Fruit fly (Drosophila melanogaster) whole organism, embryonic: ENCODE measurements around the gene CG9328.
A peak's percentile ranks its signal among the peaks of the same experiment; 100 is the strongest.

Experiments used
- ATbp ChIP-seq: fragments of 200-800 bp; sonication (Bioruptor generic); optimal IDR thresholded peaks from 2 replicates; lab custom pipeline; 2017; ENCODE audit warnings: missing biosample characterization, mild to moderate bottlenecking, missing genetic modification characterization, missing genetic modification reagents
- Atf6 ChIP-seq: fragments of 200-800 bp; sonication (Bioruptor generic); IDR thresholded peaks from 2 replicates; pipeline ENCODE4 v1.3.6; 2022; ENCODE audit warnings: missing biosample characterization, missing genetic modification characterization
- BEAF-32 ChIP-seq: fragments of 200-800 bp; sonication (Bioruptor generic); optimal IDR thresholded peaks from 3 replicates; lab custom pipeline; 2017; ENCODE audit warnings: missing biosample characterization, missing genetic modification characterization, mild to moderate bottlenecking, moderate library complexity, missing genetic modification reagents
- CG10654 ChIP-seq: fragments of 200-800 bp; sonication (Bioruptor generic); optimal IDR thresholded peaks from 2 replicates; lab custom pipeline; 2016; ENCODE audit warnings: missing biosample characterization, missing genetic modification characterization
- CG11695 ChIP-seq: fragments of 200-800 bp; sonication (Bioruptor generic); IDR thresholded peaks from 3 replicates; pipeline ENCODE4 v1.3.6; 2022; ENCODE audit warnings: missing biosample characterization, missing genetic modification characterization
- CG15601 ChIP-seq: fragments of 200-800 bp; sonication (Bioruptor generic); optimal IDR thresholded peaks from 3 replicates; lab custom pipeline; 2019; ENCODE audit warnings: missing biosample characterization, mild to moderate bottlenecking, missing genetic modification characterization, moderate library complexity
- CG1792 ChIP-seq: fragments of 200-800 bp; sonication (Bioruptor generic); optimal IDR thresholded peaks from 2 replicates; lab custom pipeline; 2016; ENCODE audit warnings: missing biosample characterization, missing genetic modification characterization
- CG2120 ChIP-seq: fragments of 200-800 bp; sonication (Bioruptor generic); optimal IDR thresholded peaks from 3 replicates; lab custom pipeline; 2016; ENCODE audit warnings: missing biosample characterization, missing genetic modification characterization
- CG2875 ChIP-seq: fragments of 200-800 bp; sonication (Bioruptor generic); optimal IDR thresholded peaks from 2 replicates; lab custom pipeline; 2017; ENCODE audit warnings: missing biosample characterization, mild to moderate bottlenecking, missing genetic modification characterization, missing genetic modification reagents
- CG30403 ChIP-seq: fragments of 200-800 bp; sonication (Bioruptor generic); optimal IDR thresholded peaks from 3 replicates; lab custom pipeline; 2016; ENCODE audit warnings: missing biosample characterization, missing genetic modification characterization
- CG30431 ChIP-seq: fragments of 200-800 bp; sonication (Bioruptor generic); optimal IDR thresholded peaks from 2 replicates; lab custom pipeline; 2017; ENCODE audit warnings: missing biosample characterization, missing genetic modification characterization
- CG3065 ChIP-seq: fragments of 200-800 bp; sonication (Bioruptor generic); optimal IDR thresholded peaks from 2 replicates; lab custom pipeline; 2016; ENCODE audit warnings: missing biosample characterization, missing genetic modification characterization
- CG31388 ChIP-seq: fragments of 200-800 bp; sonication (Bioruptor generic); optimal IDR thresholded peaks from 2 replicates; lab custom pipeline; 2016; ENCODE audit warnings: missing biosample characterization, missing genetic modification characterization
- CG31441 ChIP-seq: fragments of 200-800 bp; sonication (Bioruptor generic); IDR thresholded peaks from 2 replicates; pipeline ENCODE4 v1.3.6; 2022; ENCODE audit warnings: missing biosample characterization, missing genetic modification characterization
- CG3163 ChIP-seq: fragments of 200-800 bp; sonication (Bioruptor generic); optimal IDR thresholded peaks from 3 replicates; lab custom pipeline; 2016; ENCODE audit warnings: missing biosample characterization, missing genetic modification characterization
- CG3407 ChIP-seq: fragments of 200-800 bp; sonication (Bioruptor generic); optimal IDR thresholded peaks from 2 replicates; lab custom pipeline; 2018; ENCODE audit warnings: missing biosample characterization, mild to moderate bottlenecking, missing genetic modification characterization
- CG3995 ChIP-seq: fragments of 200-800 bp; sonication (Bioruptor generic); optimal IDR thresholded peaks from 3 replicates; lab custom pipeline; 2016; ENCODE audit warnings: missing biosample characterization, missing genetic modification characterization
- CG4404 ChIP-seq: fragments of 200-800 bp; sonication (Bioruptor generic); IDR thresholded peaks from 2 replicates; pipeline ENCODE4 v1.3.6; 2022; ENCODE audit warnings: missing biosample characterization, missing genetic modification characterization
- CG4707 ChIP-seq: fragments of 200-800 bp; sonication (Bioruptor generic); optimal IDR thresholded peaks from 2 replicates; lab custom pipeline; 2018; ENCODE audit warnings: missing biosample characterization, mild to moderate bottlenecking, missing genetic modification characterization, moderate library complexity
- CG8765 ChIP-seq: fragments of 200-800 bp; sonication (Bioruptor generic); IDR thresholded peaks from 2 replicates; pipeline ENCODE4 v1.3.6; 2022; ENCODE audit warnings: missing biosample characterization, missing genetic modification characterization
- CG9437 ChIP-seq: fragments of 200-800 bp; sonication (Bioruptor generic); optimal IDR thresholded peaks from 2 replicates; lab custom pipeline; 2018; ENCODE audit warnings: missing biosample characterization, mild to moderate bottlenecking, missing genetic modification characterization
- CG9797 ChIP-seq: fragments of 200-800 bp; sonication (Bioruptor generic); optimal IDR thresholded peaks from 3 replicates; lab custom pipeline; 2018; ENCODE audit warnings: missing biosample characterization, mild to moderate bottlenecking, missing genetic modification characterization
- Dek ChIP-seq: fragments of 200-800 bp; sonication (Bioruptor generic); optimal IDR thresholded peaks from 3 replicates; lab custom pipeline; 2019; ENCODE audit warnings: missing biosample characterization, mild to moderate bottlenecking, missing genetic modification characterization, moderate library complexity
- Dip2 ChIP-seq: fragments of 200-800 bp; sonication (Bioruptor generic); IDR thresholded peaks from 2 replicates; pipeline ENCODE4 v1.3.6; 2022; ENCODE audit warnings: missing biosample characterization, missing genetic modification characterization
- Gsc ChIP-seq: fragments of 200-800 bp; sonication (Bioruptor generic); IDR thresholded peaks from 2 replicates; pipeline ENCODE4 v1.3.6; 2022; ENCODE audit warnings: missing biosample characterization, missing genetic modification characterization
- HHEX ChIP-seq: fragments of 200-800 bp; sonication (Bioruptor generic); optimal IDR thresholded peaks from 3 replicates; lab custom pipeline; 2017; ENCODE audit warnings: missing biosample characterization, mild to moderate bottlenecking, missing genetic modification characterization, missing genetic modification reagents
- Meics ChIP-seq: fragments of 200-800 bp; sonication (Bioruptor generic); optimal IDR thresholded peaks from 2 replicates; lab custom pipeline; 2017; ENCODE audit warnings: missing biosample characterization, mild to moderate bottlenecking, missing genetic modification characterization
- Nf-YA ChIP-seq: fragments of 200-800 bp; sonication (Bioruptor generic); IDR thresholded peaks from 2 replicates; pipeline ENCODE4 v1.3.6; 2022; ENCODE audit warnings: missing biosample characterization, missing genetic modification characterization
- Nf-YB ChIP-seq: fragments of 200-800 bp; sonication (Bioruptor generic); optimal IDR thresholded peaks from 3 replicates; lab custom pipeline; 2019; ENCODE audit warnings: missing biosample characterization, mild to moderate bottlenecking, missing genetic modification characterization, moderate library complexity
- Oaz ChIP-seq: fragments of 200-800 bp; sonication (Bioruptor generic); IDR thresholded peaks from 2 replicates; pipeline ENCODE4 v1.3.6; 2022; ENCODE audit warnings: missing biosample characterization, missing genetic modification characterization
- Sox102F ChIP-seq: fragments of 200-800 bp; sonication (Bioruptor generic); optimal IDR thresholded peaks from 2 replicates; lab custom pipeline; 2018; ENCODE audit warnings: missing biosample characterization, mild to moderate bottlenecking, missing genetic modification characterization, moderate library complexity
- Sry-β ChIP-seq: fragments of 200-800 bp; sonication (Bioruptor generic); optimal IDR thresholded peaks from 2 replicates; lab custom pipeline; 2018; ENCODE audit warnings: missing biosample characterization, mild to moderate bottlenecking, missing genetic modification characterization, moderate library complexity
- Ssrp ChIP-seq: fragments of 200-800 bp; sonication (Bioruptor generic); optimal IDR thresholded peaks from 2 replicates; lab custom pipeline; 2018; ENCODE audit warnings: missing biosample characterization, mild to moderate bottlenecking, missing genetic modification characterization, moderate library complexity
- Tbp ChIP-seq: fragments of >200 bp; optimal IDR thresholded peaks from 2 replicates; lab custom pipeline; 2018; ENCODE audit warnings: missing biosample characterization, missing genetic modification characterization
- ap ChIP-seq: fragments of 200-800 bp; sonication (Bioruptor generic); IDR thresholded peaks from 2 replicates; pipeline ENCODE4 v1.3.6; 2022; ENCODE audit warnings: missing biosample characterization, missing genetic modification characterization
- br ChIP-seq: fragments of >200 bp; optimal IDR thresholded peaks from 2 replicates; lab custom pipeline; 2017
- croc ChIP-seq: fragments of 200-800 bp; sonication (Bioruptor generic); conservative IDR thresholded peaks from 3 replicates; pipeline ENCODE4 v1.3.6; 2022; ENCODE audit warnings: missing biosample characterization, missing genetic modification characterization
- crol ChIP-seq: fragments of 200-800 bp; sonication (Bioruptor generic); IDR thresholded peaks from 2 replicates; pipeline ENCODE4 v1.3.6; 2022; ENCODE audit warnings: missing biosample characterization, missing genetic modification characterization
- fru ChIP-seq: fragments of >200 bp; optimal IDR thresholded peaks from 2 replicates; lab custom pipeline; 2017
- gcm ChIP-seq: fragments of 200-800 bp; sonication (Bioruptor generic); optimal IDR thresholded peaks from 2 replicates; lab custom pipeline; 2019; ENCODE audit warnings: missing biosample characterization, mild to moderate bottlenecking, missing genetic modification characterization, moderate library complexity
- gro ChIP-seq: fragments of 200-800 bp; sonication (Bioruptor generic); optimal IDR thresholded peaks from 2 replicates; lab custom pipeline; 2016; ENCODE audit warnings: missing biosample characterization, missing genetic modification characterization
- h ChIP-seq: fragments of >200 bp; optimal IDR thresholded peaks from 2 replicates; lab custom pipeline; 2017
- nerfin-2 ChIP-seq: fragments of 200-800 bp; sonication (Bioruptor generic); IDR thresholded peaks from 2 replicates; pipeline ENCODE4 v1.3.6; 2022; ENCODE audit warnings: missing biosample characterization, missing genetic modification characterization; ENCODE audit not compliant: partially characterized antibody
- oc ChIP-seq: fragments of 200-800 bp; sonication (Bioruptor generic); optimal IDR thresholded peaks from 2 replicates; lab custom pipeline; 2018; ENCODE audit warnings: missing biosample characterization, mild to moderate bottlenecking, missing genetic modification characterization, moderate library complexity
- pzg ChIP-seq: fragments of 200-800 bp; sonication (Bioruptor generic); optimal IDR thresholded peaks from 3 replicates; lab custom pipeline; 2018; ENCODE audit warnings: missing biosample characterization, mild to moderate bottlenecking, missing genetic modification characterization, moderate library complexity
- sc ChIP-seq, 3 experiments: fragments of >200 bp in 2 of 3; fragments of 200-800 bp in 1 of 3; sonication (Bioruptor generic) in 1 of 3; optimal IDR thresholded peaks; 2 replicates in 2 of 3; 3 replicates in 1 of 3; lab custom pipeline; 2017; ENCODE audit warnings: mild to moderate bottlenecking in 1 of 3, missing biosample characterization in 1 of 3, missing genetic modification characterization in 1 of 3, missing genetic modification reagents in 1 of 3
- slp2 ChIP-seq: fragments of 200-800 bp; sonication (Bioruptor generic); optimal IDR thresholded peaks from 2 replicates; lab custom pipeline; 2016; ENCODE audit warnings: missing biosample characterization, missing genetic modification characterization
- unpg ChIP-seq: fragments of 200-800 bp; sonication (Bioruptor generic); optimal IDR thresholded peaks from 3 replicates; lab custom pipeline; 2018; ENCODE audit warnings: missing biosample characterization, mild to moderate bottlenecking, missing genetic modification characterization, moderate library complexity
- yki ChIP-seq: fragments of >200 bp; optimal IDR thresholded peaks from 3 replicates; lab custom pipeline; 2018
- zfh1 ChIP-seq: fragments of 200-800 bp; sonication (Bioruptor generic); IDR thresholded peaks from 3 replicates; pipeline ENCODE4 v1.3.6; 2022; ENCODE audit warnings: missing biosample characterization, missing genetic modification characterization

CG9328 gene

DNA sequence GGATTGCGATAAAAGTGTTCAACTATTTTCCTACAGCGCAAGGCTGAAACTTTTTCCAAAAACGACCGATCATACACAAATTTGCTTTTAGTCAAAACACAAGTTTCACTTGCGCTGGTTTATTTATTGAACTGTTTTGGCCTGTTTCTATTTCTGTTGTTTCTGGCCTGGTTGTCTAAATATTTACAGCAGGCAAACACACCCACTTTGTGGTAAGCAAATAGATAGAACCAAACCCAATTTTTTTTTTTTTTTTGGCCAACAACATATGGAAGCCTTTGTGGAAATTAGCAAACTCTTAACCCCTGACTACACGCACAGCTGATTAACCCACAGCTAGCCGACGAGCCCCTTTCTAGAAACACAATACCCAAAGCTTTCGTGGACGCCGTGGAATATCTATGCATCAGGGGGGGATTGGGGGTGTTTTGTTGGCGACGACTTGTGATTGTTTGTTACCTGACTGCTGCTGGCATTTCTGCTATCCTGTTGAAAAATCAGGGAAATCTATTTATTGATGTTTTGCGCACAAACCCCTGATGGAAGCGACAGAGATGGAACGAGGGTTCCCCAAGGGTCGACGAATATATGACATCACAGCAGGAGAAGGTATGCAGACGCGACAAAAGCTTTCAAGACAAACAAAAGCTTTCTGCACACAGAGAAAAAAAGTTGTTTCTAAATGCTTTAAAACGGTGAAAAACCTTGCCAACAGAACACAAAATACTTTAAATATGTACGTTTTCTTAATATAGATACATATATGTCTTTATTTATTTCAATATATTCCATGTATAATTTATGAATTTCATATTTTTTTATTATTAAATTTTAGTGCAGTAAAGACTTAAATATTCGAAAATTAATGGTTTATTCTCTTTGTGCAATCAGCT, 10.3 kb downstream of the CG9328 start (continued):
- TF ChIP-seq slp2 (GFP tag; lab: Kevin White, UChicago) (no peak), CG8765 (no peak), ATbp (GFP tag; lab: Kevin White, UChicago) (peak; percentile 80), h (no peak), Atf6 (GFP tag; lab: Robert Waterston, UW) (peak; percentile 74), Meics (GFP tag; lab: Kevin White, UChicago) (peak; percentile 62), CG2875 (GFP tag; lab: Kevin White, UChicago) (peak; percentile 17), yki (lab: Kevin White, UChicago) (no peak), CG31388 (no peak), CG9437 (GFP tag; lab: Kevin White, UChicago) (no peak), oc (no peak), Gsc (no peak), fru (no peak), Sox102F (GFP tag; lab: Kevin White, UChicago) (peak; percentile 65), Dip2 (GFP tag; lab: Robert Waterston, UW) (no peak), CG3407 (GFP tag; lab: Kevin White, UChicago) (peak; percentile 26), unpg (GFP tag; lab: Kevin White, UChicago) (peak; percentile 53), Nf-YB (GFP tag; lab: Kevin White, UChicago) (no peak), CG3065 (no peak), br (lab: Kevin White, UChicago) (no peak), Nf-YA (GFP tag; lab: Robert Waterston, UW) (no peak), crol (GFP tag; lab: Robert Waterston, UW) (peak; percentile 80), Sry-β (no peak), Dek (tag; lab: Kevin White, UChicago) (peak; percentile 44), sc (optimal IDR thresholded peaks at IDR 0.05; lab: Kevin White, UChicago) (no peak), sc (GFP tag; optimal IDR thresholded peaks at IDR 0.05; lab: Kevin White, UChicago) (no peak), HHEX (GFP tag; lab: Kevin White, UChicago) (peak; percentile 68), CG11695 (GFP tag; lab: Robert Waterston, UW) (peak; percentile 70), CG2120 (GFP tag; lab: Kevin White, UChicago) (peak; percentile 53), CG1792 (peak; percentile 17), CG3995 (GFP tag; lab: Kevin White, UChicago) (no peak), gro (GFP tag; lab: Kevin White, UChicago) (peak; percentile 24), nerfin-2 (GFP tag; lab: Robert Waterston, UW) (no peak), ap (no peak), CG4404 (GFP tag; lab: Robert Waterston, UW) (no peak), CG30431 (GFP tag; lab: Kevin White, UChicago) (no peak), CG30403 (peak; percentile 34), croc (GFP tag; lab: Robert Waterston, UW) (0 out of 3 replicates have a peak, but pooled peaks have one; percentile 16), CG4707 (GFP tag; lab: Kevin White, UChicago) (peak; percentile 41), CG10654 (GFP tag; lab: Kevin White, UChicago) (no peak), gcm (peak; percentile 0), CG9797 (GFP tag; lab: Kevin White, UChicago) (no peak), CG15601 (tag; lab: Kevin White, UChicago) (peak; percentile 49), Tbp (GFP tag; lab: Kevin White, UChicago) (no peak), pzg (no peak), CG31441 (peak; percentile 53), BEAF-32 (GFP tag; lab: Kevin White, UChicago) (no peak), Oaz (GFP tag; lab: Robert Waterston, UW) (0 out of 2 replicates have a peak, but pooled peaks have one; percentile 36), zfh1 (peak; percentile 56; the same call in 2 of the 3 replicates), Ssrp (tag; lab: Kevin White, UChicago) (peak; percentile 0), CG3163 (no peak)
